Fruit fly (Drosophila melanogaster) whole organism, embryonic: Measurements from ENCODE around the gene nop5.
A peak's percentile ranks its signal among the peaks of the same experiment; 100 is the strongest.

ENCODE experiments used
- CG10321 ChIP-seq: fragments of 200-800 bp; sonication (Bioruptor generic); IDR thresholded peaks from 2 replicates; pipeline ENCODE4 v1.3.6; 2022; ENCODE audit warnings: missing biosample characterization, missing genetic modification characterization
- CG13894 ChIP-seq: fragments of 200-800 bp; sonication (Bioruptor generic); optimal IDR thresholded peaks from 3 replicates; lab custom pipeline; 2018; ENCODE audit warnings: missing biosample characterization, mild to moderate bottlenecking, missing genetic modification characterization, moderate library complexity
- CG1529 ChIP-seq: fragments of 200-800 bp; sonication (Bioruptor generic); optimal IDR thresholded peaks from 3 replicates; lab custom pipeline; 2018; ENCODE audit warnings: missing biosample characterization, missing genetic modification characterization
- CG17328 ChIP-seq: fragments of 200-800 bp; sonication (Bioruptor generic); IDR thresholded peaks from 2 replicates; pipeline ENCODE4 v1.3.6; 2022; ENCODE audit warnings: missing biosample characterization, missing genetic modification characterization
- CG1832 ChIP-seq: fragments of 200-800 bp; sonication (Bioruptor generic); optimal IDR thresholded peaks from 2 replicates; lab custom pipeline; 2017; ENCODE audit warnings: missing biosample characterization, mild to moderate bottlenecking, missing genetic modification characterization, inconsistent platforms
- CG18599 ChIP-seq: fragments of 200-800 bp; sonication (Bioruptor generic); optimal IDR thresholded peaks from 3 replicates; lab custom pipeline; 2017; ENCODE audit warnings: missing biosample characterization, missing genetic modification characterization, mild to moderate bottlenecking, moderate library complexity, missing genetic modification reagents
- CG2199 ChIP-seq: fragments of 200-800 bp; sonication (Bioruptor generic); IDR thresholded peaks from 3 replicates; pipeline ENCODE4 v1.3.6; 2022; ENCODE audit warnings: missing biosample characterization, missing genetic modification characterization
- CG3163 ChIP-seq: fragments of 200-800 bp; sonication (Bioruptor generic); optimal IDR thresholded peaks from 3 replicates; lab custom pipeline; 2016; ENCODE audit warnings: missing biosample characterization, missing genetic modification characterization
- CG7786 ChIP-seq: fragments of 200-800 bp; sonication (Bioruptor generic); optimal IDR thresholded peaks from 2 replicates; lab custom pipeline; 2016; ENCODE audit warnings: missing biosample characterization, missing genetic modification characterization
- CG8290 ChIP-seq, 3 experiments: fragments of 200-800 bp; sonication (Bioruptor generic); optimal IDR thresholded peaks; 2 replicates each; lab custom pipeline; 2016 to 2019; ENCODE audit warnings: missing biosample characterization in 3 of 3, missing genetic modification characterization in 3 of 3, mild to moderate bottlenecking in 2 of 3, moderate library complexity in 1 of 3
- CG8478 ChIP-seq: fragments of >200 bp; optimal IDR thresholded peaks from 2 replicates; lab custom pipeline; 2018
- CG8924 ChIP-seq: fragments of 200-800 bp; optimal IDR thresholded peaks from 3 replicates; lab custom pipeline; 2019; ENCODE audit warnings: missing biosample characterization, mild to moderate bottlenecking, missing genetic modification characterization, moderate library complexity
- CoRest ChIP-seq: fragments of 200-800 bp; sonication (Bioruptor generic); optimal IDR thresholded peaks from 3 replicates; lab custom pipeline; 2018; ENCODE audit warnings: missing biosample characterization, mild to moderate bottlenecking, missing genetic modification characterization, moderate library complexity
- Dll ChIP-seq: fragments of 200-800 bp; sonication (Bioruptor generic); IDR thresholded peaks from 4 replicates; pipeline ENCODE4 v1.3.6; 2022; ENCODE audit warnings: missing biosample characterization, missing genetic modification characterization; ENCODE audit not compliant: partially characterized antibody
- Drgx ChIP-seq: fragments of 200-800 bp; sonication (Bioruptor generic); IDR thresholded peaks from 2 replicates; pipeline ENCODE4 v1.3.6; 2022; ENCODE audit warnings: missing biosample characterization, missing genetic modification characterization
- Elba2 ChIP-seq: fragments of 200-800 bp; sonication (Bioruptor generic); optimal IDR thresholded peaks from 3 replicates; lab custom pipeline; 2016; ENCODE audit warnings: missing biosample characterization, missing genetic modification characterization
- Fer2 ChIP-seq: fragments of 200-800 bp; sonication (Bioruptor generic); optimal IDR thresholded peaks from 2 replicates; lab custom pipeline; 2018; ENCODE audit warnings: missing biosample characterization, mild to moderate bottlenecking, missing genetic modification characterization, moderate library complexity
- MBD-R2 ChIP-seq: fragments of 200-800 bp; sonication (Bioruptor generic); IDR thresholded peaks from 2 replicates; pipeline ENCODE4 v1.3.6; 2022; ENCODE audit warnings: missing biosample characterization, missing genetic modification characterization
- NK7.1 ChIP-seq: fragments of 200-800 bp; sonication (Bioruptor generic); optimal IDR thresholded peaks from 3 replicates; lab custom pipeline; 2016; ENCODE audit warnings: missing biosample characterization, missing genetic modification characterization
- Oli ChIP-seq: fragments of 200-800 bp; sonication (Bioruptor generic); optimal IDR thresholded peaks from 2 replicates; lab custom pipeline; 2018; ENCODE audit warnings: missing biosample characterization, mild to moderate bottlenecking, missing genetic modification characterization, moderate library complexity
- Sox100B ChIP-seq: fragments of 200-800 bp; sonication (Bioruptor generic); optimal IDR thresholded peaks from 3 replicates; lab custom pipeline; 2018; ENCODE audit warnings: missing biosample characterization, mild to moderate bottlenecking, missing genetic modification characterization
- Sry-δ ChIP-seq: fragments of 200-800 bp; sonication (Bioruptor generic); optimal IDR thresholded peaks from 2 replicates; lab custom pipeline; 2016; ENCODE audit warnings: missing biosample characterization, missing genetic modification characterization
- Trl ChIP-seq, 3 experiments: fragments of >200 bp in 2 of 3; fragments of 200-800 bp in 1 of 3; sonication (Bioruptor generic) in 1 of 3; optimal IDR thresholded peaks; 2 replicates in 1 of 3; 3 replicates in 2 of 3; lab custom pipeline; 2016 to 2017; ENCODE audit warnings: missing biosample characterization in 1 of 3, missing genetic modification characterization in 1 of 3
- Vsx1 ChIP-seq: fragments of 200-800 bp; sonication (Bioruptor generic); optimal IDR thresholded peaks from 2 replicates; lab custom pipeline; 2017; ENCODE audit warnings: missing biosample characterization, mild to moderate bottlenecking, missing genetic modification characterization, missing genetic modification reagents
- YL-1 ChIP-seq: fragments of 200-800 bp; sonication (Bioruptor generic); optimal IDR thresholded peaks from 3 replicates; lab custom pipeline; 2017; ENCODE audit warnings: missing biosample characterization, mild to moderate bottlenecking, missing genetic modification characterization
- ac ChIP-seq: fragments of 200-800 bp; sonication (Bioruptor generic); optimal IDR thresholded peaks from 3 replicates; lab custom pipeline; 2017; ENCODE audit warnings: missing biosample characterization, mild to moderate bottlenecking, missing genetic modification characterization
- ash1 ChIP-seq: fragments of 200-800 bp; sonication (Bioruptor generic); optimal IDR thresholded peaks from 2 replicates; lab custom pipeline; 2018; ENCODE audit warnings: missing biosample characterization, mild to moderate bottlenecking, missing genetic modification characterization
- bbx ChIP-seq: fragments of 200-800 bp; sonication (Bioruptor generic); IDR thresholded peaks from 2 replicates; pipeline ENCODE4 v1.3.6; 2022; ENCODE audit warnings: missing biosample characterization, missing genetic modification characterization; ENCODE audit not compliant: partially characterized antibody
- bcd ChIP-seq: fragments of 200-800 bp; sonication (Bioruptor generic); optimal IDR thresholded peaks from 2 replicates; lab custom pipeline; 2017; ENCODE audit warnings: missing biosample characterization, mild to moderate bottlenecking, missing genetic modification characterization
- cg ChIP-seq: fragments of 200-800 bp; sonication (Bioruptor generic); optimal IDR thresholded peaks from 3 replicates; lab custom pipeline; 2019; ENCODE audit warnings: missing biosample characterization, mild to moderate bottlenecking, missing genetic modification characterization, moderate library complexity
- eve ChIP-seq, 2 experiments: fragments of >200 bp; optimal IDR thresholded peaks; 2 replicates each; lab custom pipeline; 2017; ENCODE audit warnings: missing biosample characterization in 2 of 2, missing genetic modification characterization in 2 of 2
- grn ChIP-seq: fragments of 200-800 bp; sonication (Bioruptor generic); optimal IDR thresholded peaks from 3 replicates; lab custom pipeline; 2017; ENCODE audit warnings: missing biosample characterization, missing genetic modification characterization
- h ChIP-seq: fragments of >200 bp; optimal IDR thresholded peaks from 2 replicates; lab custom pipeline; 2017
- kah ChIP-seq: fragments of 200-800 bp; sonication (Bioruptor generic); optimal IDR thresholded peaks from 2 replicates; lab custom pipeline; 2018; ENCODE audit warnings: missing biosample characterization, mild to moderate bottlenecking, missing genetic modification characterization
- otp ChIP-seq: fragments of 200-800 bp; sonication (Bioruptor generic); IDR thresholded peaks from 3 replicates; pipeline ENCODE4, ENCODE4 v1.3.6; 2022; ENCODE audit warnings: missing biosample characterization, missing genetic modification characterization
- pan ChIP-seq, 4 experiments: fragments of >200 bp in 3 of 4; fragments of 200-800 bp in 1 of 4; sonication (Bioruptor generic) in 1 of 4; optimal IDR thresholded peaks in 3 of 4; IDR thresholded peaks in 1 of 4; 2 replicates each; pipeline versions ENCODE4 v1.3.6 to Lab custom; 2017 to 2022; ENCODE audit warnings: missing biosample characterization in 2 of 4, missing genetic modification characterization in 2 of 4, mixed read lengths in 1 of 4
- row ChIP-seq: fragments of 200-800 bp; sonication (Bioruptor generic); IDR thresholded peaks from 3 replicates; pipeline ENCODE4 v1.3.6; 2022; ENCODE audit warnings: missing biosample characterization, missing genetic modification characterization
- salm ChIP-seq: fragments of 200-800 bp; sonication (Bioruptor generic); optimal IDR thresholded peaks from 2 replicates; lab custom pipeline; 2018; ENCODE audit warnings: missing biosample characterization, mild to moderate bottlenecking, missing genetic modification characterization
- seq ChIP-seq: fragments of 200-800 bp; sonication (Bioruptor generic); IDR thresholded peaks from 2 replicates; pipeline ENCODE4 v1.3.6; 2022; ENCODE audit warnings: missing biosample characterization, missing genetic modification characterization
- shn ChIP-seq: fragments of 200-800 bp; sonication (Bioruptor generic); optimal IDR thresholded peaks from 3 replicates; lab custom pipeline; 2016; ENCODE audit warnings: missing biosample characterization, missing genetic modification characterization
- so ChIP-seq: fragments of 200-800 bp; sonication (Bioruptor generic); IDR thresholded peaks from 3 replicates; pipeline ENCODE4 v1.3.6; 2022; ENCODE audit warnings: missing biosample characterization, missing genetic modification characterization
- sr ChIP-seq: fragments of 200-800 bp; sonication (Bioruptor generic); IDR thresholded peaks from 3 replicates; pipeline ENCODE4 v1.3.6; 2022; ENCODE audit warnings: missing biosample characterization, missing genetic modification characterization
- tll ChIP-seq, 2 experiments: fragments of 200-800 bp in 1 of 2; fragments of >200 bp in 1 of 2; sonication (Bioruptor generic) in 1 of 2; optimal IDR thresholded peaks; 2 replicates each; lab custom pipeline; 2017 to 2019; ENCODE audit warnings: missing biosample characterization in 2 of 2, missing genetic modification characterization in 2 of 2, mild to moderate bottlenecking in 1 of 2, moderate library complexity in 1 of 2
- vvl ChIP-seq: fragments of 200-800 bp; sonication (Bioruptor generic); IDR thresholded peaks from 2 replicates; pipeline ENCODE4 v1.3.6; 2022; ENCODE audit warnings: missing biosample characterization, missing genetic modification characterization
- z ChIP-seq: fragments of 200-800 bp; sonication (Bioruptor generic); IDR thresholded peaks from 3 replicates; pipeline ENCODE4 v1.3.6; 2022; ENCODE audit warnings: missing biosample characterization, missing genetic modification characterization

nop5 gene

dm6 chr2L:6942714-6943113 lies 24.2 kb upstream of the nop5 start, which contains the start of gene CG18304:
TSS of gene CG18304 (minus strand) at chr2L:6942814.
- TF ChIP-seq CG17328, result 0 out of 2 replicates have a peak, but pooled peaks have one; percentile 7
- no peak for TF ChIP-seq Dll (GFP tag; lab: Robert Waterston, UW)

- no peak for TF ChIP-seq eve (GFP tag; optimal IDR thresholded peaks at IDR 0.05; lab: Kevin White, UChicago)
- peak; percentile 54 for TF ChIP-seq kah (GFP tag; lab: Kevin White, UChicago)
- TF ChIP-seq otp (GFP tag; lab: Robert Waterston, UW), result no peak
- no peak for TF ChIP-seq sr (GFP tag; lab: Robert Waterston, UW)
- TF ChIP-seq h (lab: Kevin White, UChicago), result no peak
- TF ChIP-seq z (GFP tag; lab: Robert Waterston, UW), result 0 out of 3 replicates have a peak, but pooled peaks have one; percentile 49
- TF ChIP-seq shn, result no peak
- TF ChIP-seq YL-1 (GFP tag; lab: Kevin White, UChicago), result no peak
- TF ChIP-seq Trl (optimal IDR thresholded peaks at IDR 0.05; lab: Kevin White, UChicago), result peak in 1 of 2 experiments; percentile 47
- no peak for TF ChIP-seq Trl (GFP tag; optimal IDR thresholded peaks at IDR 0.05; lab: Kevin White, UChicago)
- no peak for TF ChIP-seq pan (optimal IDR thresholded peaks at IDR 0.05; lab: Kevin White, UChicago)
- peak in 1 of 2 experiments; percentile 19 for TF ChIP-seq pan (GFP tag; optimal IDR thresholded peaks at IDR 0.05 in 1 of 2, IDR thresholded peaks at IDR 0.05 in 1 of 2)
- peak; percentile 79 for TF ChIP-seq CG3163 (GFP tag; lab: Kevin White, UChicago)
Observed at dm6 chr2L:6941731-6942130, 23.2 kb upstream of the nop5 start.

dm6 chr2L:6939698-6940097 lies 21.2 kb upstream of the nop5 start:
- TF ChIP-seq ac (peak; percentile 24), cg (GFP tag; lab: Kevin White, UChicago) (peak; percentile 39), Sox100B (no peak), z (GFP tag; lab: Robert Waterston, UW) (0 out of 3 replicates have a peak, but pooled peaks have one; percentile 46), Oli (no peak), seq (no peak), CoRest (tag; lab: Kevin White, UChicago) (no peak), tll (GFP tag; optimal IDR thresholded peaks at IDR 0.05; lab: Kevin White, UChicago) (peak; percentile 1 to 17), bcd (GFP tag; lab: Kevin White, UChicago) (no peak), CG8478 (lab: Kevin White, UChicago) (peak; percentile 75), Vsx1 (GFP tag; lab: Kevin White, UChicago) (no peak), vvl (GFP tag; lab: Robert Waterston, UW) (peak; percentile 18; the same call in 1 of the 2 replicates), CG10321 (peak; percentile 88), salm (tag; lab: Kevin White, UChicago) (no peak), CG7786 (no peak), CG13894 (no peak), NK7.1 (GFP tag; lab: Kevin White, UChicago) (no peak), Drgx (GFP tag; lab: Robert Waterston, UW) (no peak), bbx (0 out of 2 replicates have a peak, but pooled peaks have one; percentile 40), ash1 (GFP tag; lab: Kevin White, UChicago) (no peak), CG8290 (GFP tag; optimal IDR thresholded peaks at IDR 0.05; lab: Kevin White, UChicago) (peak; percentile 33), CG8290 (tag; optimal IDR thresholded peaks at IDR 0.05; lab: Kevin White, UChicago) (peak in 1 of 2 experiments; percentile 35), MBD-R2 (peak; percentile 32; the same call in 1 of the 2 replicates), Elba2 (GFP tag; lab: Kevin White, UChicago) (no peak), row (GFP tag; lab: Robert Waterston, UW) (0 out of 3 replicates have a peak, but pooled peaks have one; percentile 6), CG1832 (GFP tag; lab: Kevin White, UChicago) (peak; percentile 76), sr (GFP tag; lab: Robert Waterston, UW) (no peak), Fer2 (no peak), CG18599 (no peak), Sry-δ (peak; percentile 51), CG2199 (GFP tag; lab: Robert Waterston, UW) (0 out of 3 replicates have a peak, but pooled peaks have one; percentile 56), so (no peak), Trl (optimal IDR thresholded peaks at IDR 0.05; lab: Kevin White, UChicago) (peak in 1 of 2 experiments; percentile 35), Trl (GFP tag; optimal IDR thresholded peaks at IDR 0.05; lab: Kevin White, UChicago) (no peak), CG1529 (no peak), CG8924 (tag; lab: Kevin White, UChicago) (peak; percentile 16), grn (GFP tag; lab: Kevin White, UChicago) (no peak)
